Worm (Caenorhabditis elegans) whole organism, L4 larva: Measurements from ENCODE around the gene scl-3.

Experiments
- ama-1 ChIP-seq: fragments of 150-350 bp; optimal IDR thresholded peaks from 2 replicates; lab custom pipeline; 2014; ENCODE audit warnings: inconsistent platforms, mixed read lengths
- ceh-62 ChIP-seq: sonication (generic microtip); optimal IDR thresholded peaks from 2 replicates; lab custom pipeline; 2017; ENCODE audit warnings: missing biosample characterization, missing genetic modification characterization
- cey-2 ChIP-seq: sonication (generic microtip); optimal IDR thresholded peaks from 3 replicates; lab custom pipeline; 2017; ENCODE audit warnings: missing genetic modification characterization, mild to moderate bottlenecking, missing compliant biosample characterization, antibody characterized with exemption, borderline replicate concordance; ENCODE audit not compliant: insufficient read depth
- daf-8 ChIP-seq: fragments of 200-800 bp; sonication (Bioruptor generic); IDR thresholded peaks from 2 replicates; pipeline ENCODE4 v1.3.6; 2022; ENCODE audit warnings: missing genetic modification characterization, missing compliant biosample characterization
- dpl-1 ChIP-seq: fragments of 150-350 bp; optimal IDR thresholded peaks from 2 replicates; lab custom pipeline; 2014; ENCODE audit warnings: missing biosample characterization, missing genetic modification reagents, missing genetic modification characterization
- egl-27 ChIP-seq: sonication (generic microtip); optimal IDR thresholded peaks from 3 replicates; lab custom pipeline; 2017; ENCODE audit warnings: missing biosample characterization, missing genetic modification reagents, missing genetic modification characterization
- mep-1 ChIP-seq: fragments of 150-350 bp; sonication (generic microtip); optimal IDR thresholded peaks from 3 replicates; lab custom pipeline; 2014; ENCODE audit warnings: missing biosample characterization, missing genetic modification characterization
- nhr-237 ChIP-seq: sonication (generic microtip); optimal IDR thresholded peaks from 2 replicates; lab custom pipeline; 2017; ENCODE audit warnings: missing biosample characterization, missing genetic modification characterization
- nhr-48 ChIP-seq: sonication (generic microtip); optimal IDR thresholded peaks from 2 replicates; lab custom pipeline; 2016; ENCODE audit warnings: mild to moderate bottlenecking, missing genetic modification characterization, missing compliant biosample characterization
- unc-130 ChIP-seq: sonication (generic microtip); optimal IDR thresholded peaks from 2 replicates; lab custom pipeline; 2016; ENCODE audit warnings: missing genetic modification reagents, missing genetic modification characterization, missing compliant biosample characterization
- unc-39 ChIP-seq: sonication (generic microtip); optimal IDR thresholded peaks from 2 replicates; lab custom pipeline; 2017; ENCODE audit warnings: missing biosample characterization, missing genetic modification characterization

DNA sequence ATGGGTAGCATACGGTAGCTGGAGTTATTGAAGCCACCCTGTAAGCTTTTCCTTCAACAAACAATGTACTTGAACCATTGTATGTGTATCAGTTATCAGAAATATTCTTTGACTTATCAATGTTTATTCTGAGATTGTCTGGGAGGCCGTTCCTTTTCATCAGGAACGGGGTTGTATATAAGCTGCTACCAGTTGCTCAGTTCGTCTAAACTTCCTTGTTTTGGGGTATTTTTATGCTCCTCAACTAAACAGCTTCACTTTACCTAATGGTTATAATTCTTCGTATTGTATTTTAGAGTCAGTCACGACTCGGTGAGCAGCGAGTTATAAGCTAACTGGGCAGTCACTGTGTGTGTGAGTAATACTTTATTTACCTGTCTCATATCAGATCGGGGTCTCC lies 26.3 kb downstream of the scl-3 start:
- no peak for TF ChIP-seq daf-8
- TF ChIP-seq unc-130 = no peak
- TF ChIP-seq cey-2 (tag; lab: Kevin White, UChicago) = no peak
- TF ChIP-seq ama-1 (lab: Kevin White, UChicago) = no peak
- no peak for TF ChIP-seq ceh-62
- no peak for TF ChIP-seq mep-1 (tag; lab: Kevin White, UChicago)
- no peak for TF ChIP-seq nhr-48
- no peak for TF ChIP-seq egl-27 (tag; lab: Kevin White, UChicago)
- TF ChIP-seq nhr-237 (tag; lab: Kevin White, UChicago) = no peak
- TF ChIP-seq dpl-1 (GFP tag; lab: Kevin White, UChicago) = no peak
- no peak for TF ChIP-seq unc-39
